Fruit fly (Drosophila melanogaster): ENCODE results near the gene CG5885.
A peak's percentile ranks its signal among the peaks of the same experiment; 100 is the strongest.

The CG5885 gene

dm6 chr2L:9918020-9918959, at the start of gene CG5885, which contains the start of gene CG4598:
Gene CG5885 (minus strand): TSS chr2L:9918330.
Gene CG4598 (plus strand): TSS chr2L:9918618.
- no peak for TF ChIP-seq usp (GFP tag; optimal IDR thresholded peaks at IDR 0.05)

dm6 chr2L:9966983-9967737, 49.0 kb upstream of the CG5885 start, which contains the start of the genes Dref and RpL13:
Gene Dref (minus strand): TSS chr2L:9967229.
Gene RpL13 (plus strand): TSS chr2L:9967313.
- no peak for TF ChIP-seq EcR (GFP tag; optimal IDR thresholded peaks at IDR 0.05)

dm6 chr2L:9963603-9964042, 45.5 kb upstream of the CG5885 start, which contains the start of gene CG5850:
Gene CG5850 (minus strand): TSS chr2L:9963949.
- no peak for TF ChIP-seq pan (optimal IDR thresholded peaks at IDR 0.05)
- no peak for TF ChIP-seq usp (GFP tag; optimal IDR thresholded peaks at IDR 0.05)
- no peak for TF ChIP-seq psq (optimal IDR thresholded peaks at IDR 0.05)
- TF ChIP-seq Dll (optimal IDR thresholded peaks at IDR 0.05): no peak
- TF ChIP-seq EcR (GFP tag; optimal IDR thresholded peaks at IDR 0.05): no peak
- no peak for TF ChIP-seq CG8478 (optimal IDR thresholded peaks at IDR 0.05)

dm6 chr2L:9960758-9961157, 42.6 kb upstream of the CG5885 start:
- TF ChIP-seq EcR (GFP tag; optimal IDR thresholded peaks at IDR 0.05) (no peak), pan (optimal IDR thresholded peaks at IDR 0.05) (no peak)

- TF ChIP-seq pan (optimal IDR thresholded peaks at IDR 0.05) (peak; percentile 96), Dll (optimal IDR thresholded peaks at IDR 0.05) (no peak)
Observed at dm6 chr2L:9956993-9957652, 39.0 kb upstream of the CG5885 start, which contains the start of the genes CG4658 and CG5846. Gene CG4658 (plus strand): TSS chr2L:9957132. Gene CG5846 (minus strand): TSS chr2L:9957237.

dm6 chr2L:9954696-9955095, 36.6 kb upstream of the CG5885 start:
- TF ChIP-seq pan (optimal IDR thresholded peaks at IDR 0.05): no peak
- no peak for TF ChIP-seq EcR (GFP tag; optimal IDR thresholded peaks at IDR 0.05)
- no peak for TF ChIP-seq Dll (optimal IDR thresholded peaks at IDR 0.05)
- no peak for TF ChIP-seq usp (GFP tag; optimal IDR thresholded peaks at IDR 0.05)
- no peak for TF ChIP-seq psq (optimal IDR thresholded peaks at IDR 0.05)
- TF ChIP-seq CG8478 (optimal IDR thresholded peaks at IDR 0.05): no peak

dm6 chr2L:9954119-9954518, 36.0 kb upstream of the CG5885 start, which contains the start of the genes CG13126 and CG4709:
Gene CG13126 (minus strand): TSS chr2L:9954181.
Gene CG4709 (plus strand): TSS chr2L:9954325.
- TF ChIP-seq EcR (GFP tag; optimal IDR thresholded peaks at IDR 0.05) (no peak), Dll (optimal IDR thresholded peaks at IDR 0.05) (no peak), usp (GFP tag; optimal IDR thresholded peaks at IDR 0.05) (no peak), psq (optimal IDR thresholded peaks at IDR 0.05) (no peak), CG8478 (optimal IDR thresholded peaks at IDR 0.05) (no peak), pan (optimal IDR thresholded peaks at IDR 0.05) (no peak)

dm6 chr2L:9949178-9950062, 31.3 kb upstream of the CG5885 start:
- TF ChIP-seq Dll (optimal IDR thresholded peaks at IDR 0.05): no peak
- TF ChIP-seq psq (optimal IDR thresholded peaks at IDR 0.05): no peak
- no peak for TF ChIP-seq CG8478 (optimal IDR thresholded peaks at IDR 0.05)
- TF ChIP-seq usp (GFP tag; optimal IDR thresholded peaks at IDR 0.05): no peak
- TF ChIP-seq EcR (GFP tag; optimal IDR thresholded peaks at IDR 0.05): no peak
- TF ChIP-seq pan (optimal IDR thresholded peaks at IDR 0.05): no peak

dm6 chr2L:9948520-9948858, 30.4 kb upstream of the CG5885 start:
- TF ChIP-seq psq (optimal IDR thresholded peaks at IDR 0.05): no peak
- TF ChIP-seq pan (optimal IDR thresholded peaks at IDR 0.05): no peak
- no peak for TF ChIP-seq EcR (GFP tag; optimal IDR thresholded peaks at IDR 0.05)
- TF ChIP-seq usp (GFP tag; optimal IDR thresholded peaks at IDR 0.05): no peak
- no peak for TF ChIP-seq Dll (optimal IDR thresholded peaks at IDR 0.05)
- TF ChIP-seq CG8478 (optimal IDR thresholded peaks at IDR 0.05): no peak

dm6 chr2L:9947738-9948519, 29.8 kb upstream of the CG5885 start:
- TF ChIP-seq Dll (optimal IDR thresholded peaks at IDR 0.05) (no peak), psq (optimal IDR thresholded peaks at IDR 0.05) (no peak), EcR (GFP tag; optimal IDR thresholded peaks at IDR 0.05) (no peak), usp (GFP tag; optimal IDR thresholded peaks at IDR 0.05) (no peak), pan (optimal IDR thresholded peaks at IDR 0.05) (no peak), CG8478 (optimal IDR thresholded peaks at IDR 0.05) (no peak)

Data from whole organism.